Worm (Caenorhabditis elegans): ENCODE data around the gene T13C2.2.

Gene T13C2.2

ce11 chrII:6791891-6792290 is at the start of gene T13C2.2:
T13C2.2 (plus strand) TSS chrII:6792191.
- TF ChIP-seq lsy-2 (tag; optimal IDR thresholded peaks at IDR 0.05) (no peak), aha-1 (tag) (no peak), ama-1 (optimal IDR thresholded peaks at IDR 0.05) (no peak), egl-27 (tag; optimal IDR thresholded peaks at IDR 0.05) (no peak), ceh-32 (tag; optimal IDR thresholded peaks at IDR 0.05; ENCODE audit: poor library complexity) (no peak), T20F7.1 (GFP tag; optimal IDR thresholded peaks at IDR 0.05) (no peak), ces-1 (GFP tag; optimal IDR thresholded peaks at IDR 0.05) (no peak), ceh-82 (tag; optimal IDR thresholded peaks at IDR 0.05) (no peak), F26F4.8 (GFP tag; conservative IDR thresholded peaks at IDR 0.05) (no peak), skn-1 (tag; optimal IDR thresholded peaks at IDR 0.05) (no peak), dve-1 (tag; optimal IDR thresholded peaks at IDR 0.05; ENCODE audit: insufficient read depth) (no peak), hmg-1.1 (GFP tag; IDR thresholded peaks at IDR 0.05) (no peak), dmd-8 (GFP tag; IDR thresholded peaks at IDR 0.05) (no peak)

ce11 chrII:6742614-6743013 is 49.4 kb upstream of the T13C2.2 start, which contains the start of gene F41G3.6:
F41G3.6 (plus strand) TSS chrII:6742914.
- TF ChIP-seq ceh-62 (tag; optimal IDR thresholded peaks at IDR 0.05) (no peak), daf-16 (GFP tag; optimal IDR thresholded peaks at IDR 0.05) (no peak), daf-16 (tag; optimal IDR thresholded peaks at IDR 0.05) (no peak), hlh-11 (tag; optimal IDR thresholded peaks at IDR 0.05) (no peak), hmg-1.1 (GFP tag; IDR thresholded peaks at IDR 0.05) (no peak), set-16 (GFP tag; IDR thresholded peaks at IDR 0.05) (no peak), snpc-1.2 (GFP tag; IDR thresholded peaks at IDR 0.05) (no peak)

- TF ChIP-seq fkh-10 (GFP tag; optimal IDR thresholded peaks at IDR 0.05) (no peak), F49E8.2 (tag; optimal IDR thresholded peaks at IDR 0.05; ENCODE audit: borderline replicate concordance) (no peak), lin-29 (GFP tag; IDR thresholded peaks at IDR 0.05) (no peak), nhr-237 (tag; optimal IDR thresholded peaks at IDR 0.05) (no peak), zip-11 (GFP tag; IDR thresholded peaks at IDR 0.05) (no peak), F10B5.3 (tag; optimal IDR thresholded peaks at IDR 0.05) (no peak), lim-7 (GFP tag; IDR thresholded peaks at IDR 0.05) (no peak), egl-27 (tag; optimal IDR thresholded peaks at IDR 0.05) (no peak), gei-8 (GFP tag; optimal IDR thresholded peaks at IDR 0.05) (no peak), zfp-2 (tag; optimal IDR thresholded peaks at IDR 0.05) (no peak), rbr-2 (tag; optimal IDR thresholded peaks at IDR 0.05) (no peak), daf-8 (GFP tag; IDR thresholded peaks at IDR 0.05) (no peak), spr-1 (tag; optimal IDR thresholded peaks at IDR 0.05) (no peak), nhr-25 (tag; optimal IDR thresholded peaks at IDR 0.05; ENCODE audit: borderline replicate concordance, insufficient read depth) (no peak), jun-1 (tag; optimal IDR thresholded peaks at IDR 0.05) (no peak)
Measured at ce11 chrII:6744648-6745047, 47.3 kb upstream of the T13C2.2 start, which contains the start of gene ins-15. ins-15 (minus strand) TSS chrII:6744748.

- TF ChIP-seq ces-1 (GFP tag; optimal IDR thresholded peaks at IDR 0.05): no peak
Measured at ce11 chrII:6745783-6746182, 46.2 kb upstream of the T13C2.2 start, which contains the start of gene ins-14. ins-14 (minus strand) TSS chrII:6745814.

ce11 chrII:6746404-6746803 is 45.6 kb upstream of the T13C2.2 start, which contains the start of gene F41G3.5:
F41G3.5 (plus strand) TSS chrII:6746704.
- no peak for TF ChIP-seq Y48G9A.11 (GFP tag; IDR thresholded peaks at IDR 0.05)
- no peak for TF ChIP-seq tag-97 (GFP tag; IDR thresholded peaks at IDR 0.05)
- TF ChIP-seq nhr-10 (tag; optimal IDR thresholded peaks at IDR 0.05): no peak
- TF ChIP-seq dmd-8 (GFP tag; IDR thresholded peaks at IDR 0.05): no peak
- TF ChIP-seq mxl-3 (GFP tag; optimal IDR thresholded peaks at IDR 0.05): no peak
- TF ChIP-seq nhr-111 (GFP tag; optimal IDR thresholded peaks at IDR 0.05): no peak
- no peak for TF ChIP-seq aly-2 (tag; optimal IDR thresholded peaks at IDR 0.05)
- no peak for TF ChIP-seq gei-8 (GFP tag; optimal IDR thresholded peaks at IDR 0.05)
